Worm (Caenorhabditis elegans): ENCODE measurements around the gene set-21.

set-21 gene

ce11 chrIV:4407055-4407461, 16.4 kb downstream of the set-21 start (continued):
- TF ChIP-seq zip-11 (GFP tag; IDR thresholded peaks at IDR 0.05), result no peak
- no peak for TF ChIP-seq spr-1 (tag; optimal IDR thresholded peaks at IDR 0.05)
- TF ChIP-seq arid-1 (GFP tag; conservative IDR thresholded peaks at IDR 0.05), result 0 out of 2 replicates have a peak, but pooled peaks have one; percentile 12
- TF ChIP-seq D1046.2 (GFP tag; IDR thresholded peaks at IDR 0.05), result no peak
- TF ChIP-seq aly-2 (tag; optimal IDR thresholded peaks at IDR 0.05), result no peak
- TF ChIP-seq ZK337.2 (GFP tag; IDR thresholded peaks at IDR 0.05), result no peak
- TF ChIP-seq lin-13 (GFP tag; optimal IDR thresholded peaks at IDR 0.05), result peak; percentile 8
- peak; percentile 55 for TF ChIP-seq nhr-77 (tag; optimal IDR thresholded peaks at IDR 0.05)
- TF ChIP-seq hif-1 (tag; optimal IDR thresholded peaks at IDR 0.05), result no peak
- TF ChIP-seq nhr-237 (tag; optimal IDR thresholded peaks at IDR 0.05), result no peak
- TF ChIP-seq tag-97 (GFP tag; IDR thresholded peaks at IDR 0.05), result no peak
- TF ChIP-seq nhr-102 (tag; optimal IDR thresholded peaks at IDR 0.05), result no peak
- TF ChIP-seq ceh-62 (tag; optimal IDR thresholded peaks at IDR 0.05), result no peak
- TF ChIP-seq dmd-9 (GFP tag; IDR thresholded peaks at IDR 0.05), result no peak
- peak; percentile 93 for TF ChIP-seq pha-4 (GFP tag; IDR thresholded peaks at IDR 0.05)
- peak; percentile 55 for TF ChIP-seq pha-4 (tag; optimal IDR thresholded peaks at IDR 0.05)
- TF ChIP-seq nhr-42 (GFP tag; IDR thresholded peaks at IDR 0.05), result peak; percentile 39; the same call in 1 of the 2 replicates
- no peak for TF ChIP-seq snpc-4 (tag; optimal IDR thresholded peaks at IDR 0.05)

ce11 chrIV:4408714-4409113, 18.1 kb downstream of the set-21 start:
- TF ChIP-seq zfp-2 (tag; optimal IDR thresholded peaks at IDR 0.05) (no peak), arid-1 (GFP tag; conservative IDR thresholded peaks at IDR 0.05) (no peak), hmg-1.1 (GFP tag; IDR thresholded peaks at IDR 0.05) (no peak), lsy-2 (tag; optimal IDR thresholded peaks at IDR 0.05) (no peak), dmd-6 (GFP tag; IDR thresholded peaks at IDR 0.05) (0 out of 2 replicates have a peak, but pooled peaks have one; percentile 12), ces-1 (GFP tag; optimal IDR thresholded peaks at IDR 0.05) (no peak), madf-5 (GFP tag; IDR thresholded peaks at IDR 0.05) (no peak), nhr-102 (tag; optimal IDR thresholded peaks at IDR 0.05) (no peak), Y105C5A.15 (GFP tag; IDR thresholded peaks at IDR 0.05) (0 out of 2 replicates have a peak, but pooled peaks have one; percentile 33), ceh-32 (tag; optimal IDR thresholded peaks at IDR 0.05; ENCODE audit: poor library complexity) (no peak), lin-29 (GFP tag; IDR thresholded peaks at IDR 0.05) (no peak), nhr-48 (tag; optimal IDR thresholded peaks at IDR 0.05) (no peak), gei-8 (GFP tag; optimal IDR thresholded peaks at IDR 0.05) (no peak), zfp-3 (GFP tag; conservative IDR thresholded peaks at IDR 0.05) (no peak), aha-1 (tag) (no peak), egl-43 (GFP tag; IDR thresholded peaks at IDR 0.05) (no peak), mdl-1 (tag; optimal IDR thresholded peaks at IDR 0.05) (no peak), zag-1 (tag; optimal IDR thresholded peaks at IDR 0.05) (no peak), F10B5.3 (tag; optimal IDR thresholded peaks at IDR 0.05) (no peak), F37D6.2 (tag; optimal IDR thresholded peaks at IDR 0.05) (no peak), mdt-29 (GFP tag; IDR thresholded peaks at IDR 0.05) (no peak), nhr-28 (tag; optimal IDR thresholded peaks at IDR 0.05) (no peak), nhr-6 (tag; optimal IDR thresholded peaks at IDR 0.05) (no peak), daf-19 (GFP tag; conservative IDR thresholded peaks at IDR 0.05) (no peak), php-3 (GFP tag; IDR thresholded peaks at IDR 0.05) (0 out of 2 replicates have a peak, but pooled peaks have one; percentile 8), nhr-25 (tag; optimal IDR thresholded peaks at IDR 0.05; ENCODE audit: borderline replicate concordance, insufficient read depth) (no peak), dve-1 (tag; optimal IDR thresholded peaks at IDR 0.05; ENCODE audit: insufficient read depth) (no peak), duxl-1 (tag; optimal IDR thresholded peaks at IDR 0.05; ENCODE audit: poor library complexity) (no peak), ceh-28 (tag; optimal IDR thresholded peaks at IDR 0.05) (no peak), lin-13 (GFP tag; optimal IDR thresholded peaks at IDR 0.05) (no peak), daf-8 (GFP tag; IDR thresholded peaks at IDR 0.05) (no peak), ceh-62 (tag; optimal IDR thresholded peaks at IDR 0.05) (no peak), ceh-44 (GFP tag; IDR thresholded peaks at IDR 0.05) (no peak), skn-1 (tag; optimal IDR thresholded peaks at IDR 0.05) (no peak), Y5F2A.4 (GFP tag; optimal IDR thresholded peaks at IDR 0.05) (no peak), lin-1 (GFP tag; IDR thresholded peaks at IDR 0.05) (no peak), hif-1 (tag; optimal IDR thresholded peaks at IDR 0.05) (peak in 1 of 2 experiments; percentile 9), zip-11 (GFP tag; IDR thresholded peaks at IDR 0.05) (no peak)
